Fruit fly (Drosophila melanogaster): ENCODE data around the gene CG46280.

The CG46280 gene

dm6 chr3R:13012351-13012750, 18.1 kb downstream of the CG46280 start (continued):
- TF ChIP-seq Elba2 (GFP tag; optimal IDR thresholded peaks at IDR 0.05), result no peak
- TF ChIP-seq CG9817 (tag; optimal IDR thresholded peaks at IDR 0.05), result peak; percentile 33
- peak; percentile 54 for TF ChIP-seq crc (GFP tag; optimal IDR thresholded peaks at IDR 0.05)
- TF ChIP-seq lilli (GFP tag; optimal IDR thresholded peaks at IDR 0.05), result peak; percentile 81
- no peak for TF ChIP-seq CG7745 (tag; optimal IDR thresholded peaks at IDR 0.05)
- peak; percentile 70 for TF ChIP-seq pho (GFP tag; optimal IDR thresholded peaks at IDR 0.05)
- peak; percentile 66; the same call in 1 of the 3 replicates for TF ChIP-seq otp (GFP tag; IDR thresholded peaks at IDR 0.05)
- TF ChIP-seq CG3838 (GFP tag; optimal IDR thresholded peaks at IDR 0.05), result peak; percentile 54
- no peak for TF ChIP-seq yki (optimal IDR thresholded peaks at IDR 0.05)
- peak; percentile 69; the same call in 2 of the 3 replicates for TF ChIP-seq ase (GFP tag; IDR thresholded peaks at IDR 0.05)
- peak; percentile 78 for TF ChIP-seq Awh (GFP tag; IDR thresholded peaks at IDR 0.05)
- peak; percentile 18 for TF ChIP-seq CG4328 (GFP tag; optimal IDR thresholded peaks at IDR 0.05)
- TF ChIP-seq Dip2 (GFP tag; IDR thresholded peaks at IDR 0.05), result no peak
- TF ChIP-seq jing (GFP tag; optimal IDR thresholded peaks at IDR 0.05), result no peak
- peak; percentile 38; the same call in 1 of the 2 replicates for TF ChIP-seq CG14667 (GFP tag; IDR thresholded peaks at IDR 0.05)
- 0 out of 2 replicates have a peak, but pooled peaks have one; percentile 13 for TF ChIP-seq toy (GFP tag; IDR thresholded peaks at IDR 0.05)
- peak; percentile 55; the same call in 2 of the 3 replicates for TF ChIP-seq tgo (GFP tag; IDR thresholded peaks at IDR 0.05)
- no peak for TF ChIP-seq sna (GFP tag; IDR thresholded peaks at IDR 0.05; ENCODE audit: partially characterized antibody)
- no peak for TF ChIP-seq slou (GFP tag; optimal IDR thresholded peaks at IDR 0.05)
- TF ChIP-seq stc (GFP tag; IDR thresholded peaks at IDR 0.05), result peak; percentile 41; the same call in 1 of the 2 replicates
- no peak for TF ChIP-seq CG1792 (GFP tag; optimal IDR thresholded peaks at IDR 0.05)
- TF ChIP-seq Ets65A (GFP tag), result peak; percentile 62
- TF ChIP-seq exex (tag; optimal IDR thresholded peaks at IDR 0.05), result no peak
- peak; percentile 25 for TF ChIP-seq CG4854 (GFP tag; optimal IDR thresholded peaks at IDR 0.05)
- peak; percentile 21 for TF ChIP-seq tx (GFP tag; optimal IDR thresholded peaks at IDR 0.05)
- TF ChIP-seq prd (optimal IDR thresholded peaks at IDR 0.05), result no peak
- peak; percentile 72 for TF ChIP-seq prd (GFP tag; IDR thresholded peaks at IDR 0.05)
- peak; percentile 66 for TF ChIP-seq CHES-1-like (GFP tag; optimal IDR thresholded peaks at IDR 0.05)
- peak; percentile 67 for TF ChIP-seq CG9932 (GFP tag; IDR thresholded peaks at IDR 0.05)
- no peak for TF ChIP-seq CG12219 (GFP tag; optimal IDR thresholded peaks at IDR 0.05)
- TF ChIP-seq CG18476 (GFP tag; optimal IDR thresholded peaks at IDR 0.05), result no peak
- peak; percentile 57 for TF ChIP-seq CG2678 (tag; optimal IDR thresholded peaks at IDR 0.05)
- no peak for TF ChIP-seq Dref (GFP tag; IDR thresholded peaks at IDR 0.05)
- TF ChIP-seq Vsx1 (GFP tag; optimal IDR thresholded peaks at IDR 0.05), result no peak
- peak; percentile 68; the same call in 1 of the 2 replicates for TF ChIP-seq CG32532 (GFP tag; IDR thresholded peaks at IDR 0.05)
- TF ChIP-seq ham (GFP tag; IDR thresholded peaks at IDR 0.05), result no peak
- TF ChIP-seq HLH54F (GFP tag; optimal IDR thresholded peaks at IDR 0.05), result peak; percentile 55
- peak; percentile 17 for TF ChIP-seq ATbp (GFP tag; optimal IDR thresholded peaks at IDR 0.05)
- no peak for TF ChIP-seq CG7963 (GFP tag; IDR thresholded peaks at IDR 0.05; ENCODE audit: partially characterized antibody)
- TF ChIP-seq Hr39 (optimal IDR thresholded peaks at IDR 0.05), result no peak
- TF ChIP-seq CG10267 (tag; optimal IDR thresholded peaks at IDR 0.05), result no peak
- peak; percentile 60 for TF ChIP-seq vfl (GFP tag; optimal IDR thresholded peaks at IDR 0.05)
- TF ChIP-seq HHEX (GFP tag; optimal IDR thresholded peaks at IDR 0.05), result no peak
- TF ChIP-seq CG2202 (tag; optimal IDR thresholded peaks at IDR 0.05), result peak; percentile 28
- peak; percentile 29 for TF ChIP-seq pros (GFP tag; optimal IDR thresholded peaks at IDR 0.05)
- TF ChIP-seq CrebB (tag; optimal IDR thresholded peaks at IDR 0.05), result peak; percentile 66
- no peak for TF ChIP-seq C15 (GFP tag; IDR thresholded peaks at IDR 0.05)
- peak; percentile 38 for TF ChIP-seq da (GFP tag; optimal IDR thresholded peaks at IDR 0.05)
- no peak for TF ChIP-seq Doc2 (GFP tag; IDR thresholded peaks at IDR 0.05)
- TF ChIP-seq zf30C (GFP tag; optimal IDR thresholded peaks at IDR 0.05), result no peak
- 0 out of 2 replicates have a peak, but pooled peaks have one; percentile 39 for TF ChIP-seq CG11085 (GFP tag; IDR thresholded peaks at IDR 0.05)
- peak; percentile 14 for TF ChIP-seq pb (GFP tag; optimal IDR thresholded peaks at IDR 0.05)
- no peak for TF ChIP-seq hth (optimal IDR thresholded peaks at IDR 0.05)

Data from whole organism, embryonic.